Worm (Caenorhabditis elegans): ENCODE data around the gene atrn-1.

DNA sequence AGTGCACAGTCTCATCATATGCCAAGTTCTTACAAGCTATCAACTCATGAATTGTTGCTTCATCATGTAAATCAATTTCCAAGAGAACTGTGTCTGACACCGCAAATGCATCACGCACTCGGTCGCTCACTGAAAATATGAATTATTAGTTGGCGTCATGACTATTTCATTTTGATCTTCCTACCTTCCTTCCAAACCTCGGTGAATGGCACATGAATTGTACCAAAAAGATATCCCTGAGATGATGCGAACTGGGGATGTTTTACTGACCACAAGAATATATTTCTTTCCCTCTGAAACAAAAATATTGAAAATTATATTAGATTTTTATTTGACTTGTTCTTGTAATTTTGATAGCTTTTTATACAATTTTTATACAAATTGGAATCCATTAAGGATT lies 48.8 kb downstream of the atrn-1 start:
- TF ChIP-seq nfya-1 (tag; optimal IDR thresholded peaks at IDR 0.05): no peak
- TF ChIP-seq ceh-30 (tag; optimal IDR thresholded peaks at IDR 0.05): no peak
- no peak for TF ChIP-seq hlh-30 (tag; optimal IDR thresholded peaks at IDR 0.05; ENCODE audit: insufficient read depth)
- no peak for TF ChIP-seq ama-1 (optimal IDR thresholded peaks at IDR 0.05)
- no peak for TF ChIP-seq hlh-6 (tag; optimal IDR thresholded peaks at IDR 0.05)
- TF ChIP-seq pqm-1 (tag; optimal IDR thresholded peaks at IDR 0.05): no peak
- no peak for TF ChIP-seq syd-9 (tag; optimal IDR thresholded peaks at IDR 0.05)

Measured in whole organism, late embryonic.